Worm (Caenorhabditis elegans) whole organism, early embryonic: ENCODE measurements around the gene ver-1.

Experiments used
- B0310.2 ChIP-seq: sonication (generic microtip); optimal IDR thresholded peaks from 2 replicates; lab custom pipeline; 2016; ENCODE audit warnings: mild to moderate bottlenecking, missing genetic modification characterization, missing compliant biosample characterization
- ama-1 ChIP-seq: fragments of 150-350 bp; optimal IDR thresholded peaks from 2 replicates; lab custom pipeline; 2014
- ceh-13 ChIP-seq: fragments of 200-800 bp; sonication (Bioruptor generic); optimal IDR thresholded peaks from 2 replicates; lab custom pipeline; 2018; ENCODE audit warnings: mild to moderate bottlenecking, missing genetic modification characterization, missing compliant biosample characterization
- ets-7 ChIP-seq: sonication (generic microtip); optimal IDR thresholded peaks from 2 replicates; lab custom pipeline; 2016; ENCODE audit warnings: missing genotype, missing genetic modification characterization, missing compliant biosample characterization
- flt-1 ChIP-seq: fragments of 200-800 bp; sonication (Bioruptor generic); IDR thresholded peaks from 2 replicates; pipeline ENCODE4 v1.3.6; 2022; ENCODE audit warnings: missing genetic modification characterization, missing compliant biosample characterization
- hmbx-1 ChIP-seq: sonication (generic microtip); optimal IDR thresholded peaks from 2 replicates; lab custom pipeline; 2016; ENCODE audit warnings: mild to moderate bottlenecking, missing genetic modification characterization, missing compliant biosample characterization
- hmg-4 ChIP-seq: fragments of 200-800 bp; sonication (Bioruptor generic); optimal IDR thresholded peaks from 2 replicates; lab custom pipeline; 2018; ENCODE audit warnings: mild to moderate bottlenecking, missing genetic modification characterization, missing compliant biosample characterization
- scrt-1 ChIP-seq: fragments of 200-800 bp; sonication (Bioruptor generic); IDR thresholded peaks from 2 replicates; pipeline ENCODE4 v1.3.6; 2022; ENCODE audit warnings: missing genetic modification characterization, missing compliant biosample characterization
- sea-1 ChIP-seq: fragments of 200-800 bp; sonication (Bioruptor generic); conservative IDR thresholded peaks from 2 replicates; pipeline ENCODE4 v1.3.6; 2022; ENCODE audit warnings: missing genetic modification characterization, missing compliant biosample characterization
- tra-4 ChIP-seq: sonication (generic microtip); optimal IDR thresholded peaks from 2 replicates; lab custom pipeline; 2017; ENCODE audit warnings: missing genetic modification characterization, missing compliant biosample characterization

DNA sequence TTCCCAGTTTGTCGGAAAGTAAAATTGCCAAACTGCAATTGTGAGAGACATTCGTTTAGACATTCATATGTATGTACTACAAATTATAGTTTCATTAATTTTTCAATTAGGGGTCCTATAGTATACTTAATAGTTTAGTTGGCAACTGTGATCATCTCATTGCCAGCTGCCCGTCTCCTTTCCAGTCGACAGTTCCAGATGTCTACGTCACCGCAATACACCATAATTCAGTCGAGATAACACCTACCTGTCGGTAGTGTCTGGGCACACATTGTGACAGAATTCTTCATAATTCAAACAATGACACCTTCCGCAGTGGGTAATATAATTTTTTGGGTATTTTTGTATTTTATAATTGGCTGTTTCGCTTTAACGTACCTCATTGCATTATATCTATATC lies 16.9 kb downstream of the ver-1 start, which contains the start of gene F40G9.19:
- TF ChIP-seq ama-1 (lab: Kevin White, UChicago) (no peak), ets-7 (no peak), tra-4 (tag; lab: Kevin White, UChicago) (no peak), flt-1 (GFP tag; lab: Robert Waterston, UW) (no peak), hmbx-1 (tag; lab: Kevin White, UChicago) (no peak), sea-1 (GFP tag; lab: Robert Waterston, UW) (no peak), scrt-1 (GFP tag; lab: Robert Waterston, UW) (no peak), ceh-13 (GFP tag; lab: Kevin White, UChicago) (no peak), B0310.2 (tag; lab: Kevin White, UChicago) (no peak), hmg-4 (GFP tag; lab: Kevin White, UChicago) (no peak)
